In the genomic region with DNA sequence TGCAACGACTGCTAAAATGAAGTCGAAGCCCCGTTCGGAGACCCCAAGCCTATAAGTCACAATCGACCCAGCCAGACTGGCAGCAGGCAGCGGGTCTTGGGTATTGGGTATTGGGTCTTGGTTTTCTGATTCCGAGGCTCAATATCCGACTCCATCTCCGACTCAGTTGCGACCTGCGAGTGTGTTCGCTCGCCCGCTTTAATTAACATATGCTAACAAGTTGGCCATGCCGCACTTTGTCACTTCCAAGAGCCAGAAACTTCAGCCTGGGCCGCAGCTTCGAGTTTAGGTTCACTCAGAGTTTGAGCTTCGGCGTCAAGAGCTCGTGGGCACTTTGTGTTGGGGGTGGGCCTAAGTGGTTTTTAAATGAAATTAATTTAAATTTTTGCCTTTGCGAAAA, we compare ENCODE assay signal across 2 fruit fly cellular contexts.
A peak's percentile ranks its signal among the peaks of the same experiment; 100 is the strongest.
TF ChIP-seq lines count a peak whose summit lies in the region.

No protein-coding gene starts in this region.

- no peak for TF ChIP-seq CTCF in whole organism, embryonic (GFP tag; optimal IDR thresholded peaks at IDR 0.05; lab: Kevin White, UChicago)

TF ChIP-seq in whole organism, embryonic, 481 proteins besides CTCF, POLR2A, EP300 and RAD21:
- TF ChIP-seq CG11723 (GFP tag; optimal IDR thresholded peaks at IDR 0.05; lab: Kevin White, UChicago), result no peak
- peak; percentile 60; the same call in 1 of the 3 replicates for TF ChIP-seq CG6175 (GFP tag; IDR thresholded peaks at IDR 0.05; lab: Robert Waterston, UW)
- TF ChIP-seq Med (GFP tag; lab: Kevin White, UChicago), result peak; percentile 16
- TF ChIP-seq CG2875 (GFP tag; optimal IDR thresholded peaks at IDR 0.05; lab: Kevin White, UChicago), result no peak
- TF ChIP-seq z (GFP tag; IDR thresholded peaks at IDR 0.05; lab: Robert Waterston, UW), result peak; percentile 82
- TF ChIP-seq CG11247 (GFP tag; IDR thresholded peaks at IDR 0.05; lab: Robert Waterston, UW), result no peak
- peak in 1 of 2 experiments; percentile 17 for TF ChIP-seq Hr78 (GFP tag; optimal IDR thresholded peaks at IDR 0.05; lab: Kevin White, UChicago)
- peak; percentile 2 for TF ChIP-seq CG12769 (tag; optimal IDR thresholded peaks at IDR 0.05; lab: Kevin White, UChicago)
- peak; percentile 78 for TF ChIP-seq CG13894 (tag; optimal IDR thresholded peaks at IDR 0.05; lab: Kevin White, UChicago)
- peak; percentile 46; the same call in 1 of the 4 replicates for TF ChIP-seq chinmo (GFP tag; IDR thresholded peaks at IDR 0.05; lab: Robert Waterston, UW; ENCODE audit: partially characterized antibody)
- peak; percentile 63 for TF ChIP-seq vvl (GFP tag; IDR thresholded peaks at IDR 0.05; lab: Robert Waterston, UW)
- TF ChIP-seq otp (GFP tag; IDR thresholded peaks at IDR 0.05; lab: Robert Waterston, UW), result 0 out of 3 replicates have a peak, but pooled peaks have one; percentile 10
- peak; percentile 46 for TF ChIP-seq kni (GFP tag; optimal IDR thresholded peaks at IDR 0.05; lab: Kevin White, UChicago)
- TF ChIP-seq ind (GFP tag; optimal IDR thresholded peaks at IDR 0.05; lab: Kevin White, UChicago), result no peak
TF ChIP-seq in whole organism, embryonic: peak in this region for 10.

TF ChIP-seq in whole organism, prepupa, 60 proteins besides CTCF, POLR2A, EP300 and RAD21:
- TF ChIP-seq svp (GFP tag; lab: Kevin White, UChicago), result peak; percentile 20
- TF ChIP-seq CG6808 (GFP tag; optimal IDR thresholded peaks at IDR 0.05; lab: Kevin White, UChicago), result no peak
